Fruit fly (Drosophila melanogaster) whole organism, wandering third instar larva: ENCODE measurements around the gene Cyp4d21.

Experiments
- Hnf4 ChIP-seq: fragments of 200-800 bp; sonication (Bioruptor generic); optimal IDR thresholded peaks from 2 replicates; lab custom pipeline; 2016; ENCODE audit warnings: missing biosample characterization, mild to moderate bottlenecking, missing genetic modification characterization
- fru ChIP-seq: fragments of 200-800 bp; sonication (Bioruptor generic); optimal IDR thresholded peaks from 3 replicates; lab custom pipeline; 2016; ENCODE audit warnings: missing biosample characterization, mild to moderate bottlenecking, missing genetic modification characterization
- lola ChIP-seq: fragments of >200 bp; optimal IDR thresholded peaks from 2 replicates; lab custom pipeline; 2017; ENCODE audit warnings: missing biosample characterization, missing genetic modification characterization
- pan ChIP-seq: fragments of >200 bp; optimal IDR thresholded peaks from 2 replicates; lab custom pipeline; 2017
- tai ChIP-seq: sonication (Bioruptor generic); optimal IDR thresholded peaks from 2 replicates; lab custom pipeline; 2016; ENCODE audit warnings: missing biosample characterization, missing genetic modification characterization
- usp ChIP-seq: fragments of >200 bp; optimal IDR thresholded peaks from 2 replicates; lab custom pipeline; 2017; ENCODE audit warnings: missing biosample characterization, missing genetic modification characterization

- TF ChIP-seq pan (lab: Kevin White, UChicago) = no peak
- TF ChIP-seq Hnf4 (GFP tag; lab: Kevin White, UChicago) = no peak
- no peak for TF ChIP-seq usp (GFP tag; lab: Kevin White, UChicago)
- no peak for TF ChIP-seq lola (GFP tag; lab: Kevin White, UChicago)
- TF ChIP-seq fru = peak; percentile 90
- no peak for TF ChIP-seq tai (GFP tag; lab: Kevin White, UChicago)
These were observed 28.7 kb upstream of the Cyp4d21 start for dm6 chr2L:7576462-7577360.
